Fruit fly (Drosophila melanogaster) whole organism, embryonic: Measurements from ENCODE around the gene CG7329.
A peak's percentile ranks its signal among the peaks of the same experiment; 100 is the strongest.

Experiments used
- Bteb2 ChIP-seq: fragments of 200-800 bp; sonication (Bioruptor generic); optimal IDR thresholded peaks from 2 replicates; lab custom pipeline; 2016; ENCODE audit warnings: missing biosample characterization, missing genetic modification characterization
- CG1024 ChIP-seq: fragments of 200-800 bp; sonication (Bioruptor generic); IDR thresholded peaks from 2 replicates; pipeline ENCODE4 v1.3.6; 2022; ENCODE audit warnings: missing biosample characterization, missing genetic modification characterization
- CG10321 ChIP-seq: fragments of 200-800 bp; sonication (Bioruptor generic); IDR thresholded peaks from 2 replicates; pipeline ENCODE4 v1.3.6; 2022; ENCODE audit warnings: missing biosample characterization, missing genetic modification characterization
- CG11085 ChIP-seq: fragments of 200-800 bp; sonication (Bioruptor generic); IDR thresholded peaks from 2 replicates; pipeline ENCODE4 v1.3.6; 2022; ENCODE audit warnings: missing biosample characterization, missing genetic modification characterization
- CG11247 ChIP-seq: fragments of 200-800 bp; sonication (Bioruptor generic); IDR thresholded peaks from 2 replicates; pipeline ENCODE4 v1.3.6; 2022; ENCODE audit warnings: missing biosample characterization, missing genetic modification characterization
- CG11560 ChIP-seq: fragments of 200-800 bp; sonication (Bioruptor generic); IDR thresholded peaks from 3 replicates; pipeline ENCODE4 v1.3.6; 2022; ENCODE audit warnings: missing biosample characterization, missing genetic modification characterization
- CG12769 ChIP-seq: fragments of 200-800 bp; sonication (Bioruptor generic); optimal IDR thresholded peaks from 2 replicates; lab custom pipeline; 2019; ENCODE audit warnings: missing biosample characterization, mild to moderate bottlenecking, missing genetic modification characterization, moderate library complexity
- CG13894 ChIP-seq: fragments of 200-800 bp; sonication (Bioruptor generic); optimal IDR thresholded peaks from 3 replicates; lab custom pipeline; 2018; ENCODE audit warnings: missing biosample characterization, mild to moderate bottlenecking, missing genetic modification characterization, moderate library complexity
- CG2129 ChIP-seq: fragments of 200-800 bp; sonication (Bioruptor generic); IDR thresholded peaks from 2 replicates; pipeline ENCODE4 v1.3.6; 2022; ENCODE audit warnings: missing biosample characterization, missing genetic modification characterization; ENCODE audit not compliant: partially characterized antibody
- CG32772 ChIP-seq: fragments of 200-800 bp; sonication (Bioruptor generic); IDR thresholded peaks from 2 replicates; pipeline ENCODE4 v1.3.6; 2022; ENCODE audit warnings: missing biosample characterization, missing genetic modification characterization
- CG34376 ChIP-seq: fragments of 200-800 bp; sonication (Bioruptor generic); optimal IDR thresholded peaks from 2 replicates; lab custom pipeline; 2018; ENCODE audit warnings: missing biosample characterization, mild to moderate bottlenecking, missing genetic modification characterization
- CG43689 ChIP-seq: fragments of 200-800 bp; sonication (Bioruptor generic); IDR thresholded peaks from 2 replicates; pipeline ENCODE4 v1.3.6; 2022; ENCODE audit warnings: missing biosample characterization, missing genetic modification characterization
- CG6272 ChIP-seq: fragments of 200-800 bp; sonication (Bioruptor generic); IDR thresholded peaks from 2 replicates; pipeline ENCODE4 v1.3.6; 2022; ENCODE audit warnings: missing biosample characterization, missing genetic modification characterization
- CG6791 ChIP-seq: fragments of 200-800 bp; sonication (Bioruptor generic); IDR thresholded peaks from 3 replicates; pipeline ENCODE4 v1.3.6; 2022; ENCODE audit warnings: missing biosample characterization, missing genetic modification characterization; ENCODE audit not compliant: partially characterized antibody
- CG6813 ChIP-seq: fragments of 200-800 bp; sonication (Bioruptor generic); optimal IDR thresholded peaks from 2 replicates; lab custom pipeline; 2017; ENCODE audit warnings: missing biosample characterization, missing genetic modification characterization, mild to moderate bottlenecking, moderate library complexity, missing genetic modification reagents
- CG7372 ChIP-seq: fragments of 200-800 bp; sonication (Bioruptor generic); IDR thresholded peaks from 2 replicates; pipeline ENCODE4 v1.3.6; 2022; ENCODE audit warnings: missing biosample characterization, missing genetic modification characterization
- CG8359 ChIP-seq: fragments of 200-800 bp; sonication (Bioruptor generic); optimal IDR thresholded peaks from 2 replicates; lab custom pipeline; 2017; ENCODE audit warnings: missing biosample characterization, mild to moderate bottlenecking, missing genetic modification characterization, borderline replicate concordance
- CG9727 ChIP-seq: fragments of 200-800 bp; sonication (Bioruptor generic); optimal IDR thresholded peaks from 3 replicates; lab custom pipeline; 2017; ENCODE audit warnings: missing biosample characterization, mild to moderate bottlenecking, missing genetic modification characterization
- CG9932 ChIP-seq: fragments of 200-800 bp; sonication (Bioruptor generic); IDR thresholded peaks from 2 replicates; pipeline ENCODE4 v1.3.6; 2022; ENCODE audit warnings: missing biosample characterization, missing genetic modification characterization
- CkIIα-i1 ChIP-seq: fragments of 200-800 bp; sonication (Bioruptor generic); IDR thresholded peaks from 2 replicates; pipeline ENCODE4 v1.3.6; 2022; ENCODE audit warnings: missing biosample characterization, missing genetic modification characterization
- Dek ChIP-seq: fragments of 200-800 bp; sonication (Bioruptor generic); optimal IDR thresholded peaks from 3 replicates; lab custom pipeline; 2019; ENCODE audit warnings: missing biosample characterization, mild to moderate bottlenecking, missing genetic modification characterization, moderate library complexity
- Dp ChIP-seq: fragments of 200-800 bp; sonication (Bioruptor generic); optimal IDR thresholded peaks from 2 replicates; lab custom pipeline; 2018; ENCODE audit warnings: missing biosample characterization, mild to moderate bottlenecking, missing genetic modification characterization, moderate library complexity
- Dref ChIP-seq: fragments of 200-800 bp; sonication (Bioruptor generic); IDR thresholded peaks from 2 replicates; pipeline ENCODE4 v1.3.6; 2022; ENCODE audit warnings: missing biosample characterization, missing genetic modification characterization
- Eip74EF ChIP-seq, 2 experiments: fragments of 200-800 bp in 1 of 2; fragments of >200 bp in 1 of 2; sonication (Bioruptor generic) in 1 of 2; optimal IDR thresholded peaks; 2 replicates each; lab custom pipeline; 2017 to 2019; ENCODE audit warnings: missing biosample characterization in 2 of 2, missing genetic modification characterization in 2 of 2, mild to moderate bottlenecking in 1 of 2, moderate library complexity in 1 of 2
- GATAe ChIP-seq: fragments of 200-800 bp; sonication (Bioruptor generic); conservative IDR thresholded peaks from 2 replicates; pipeline ENCODE4 v1.3.6; 2022; ENCODE audit warnings: missing biosample characterization, missing genetic modification characterization
- H2.0 ChIP-seq: fragments of 200-800 bp; sonication (Bioruptor generic); IDR thresholded peaks from 2 replicates; pipeline ENCODE4 v1.3.6; 2022; ENCODE audit warnings: missing biosample characterization, missing genetic modification characterization
- HLH3B ChIP-seq: fragments of 200-800 bp; sonication (Bioruptor generic); IDR thresholded peaks from 2 replicates; pipeline ENCODE4 v1.3.6; 2022; ENCODE audit warnings: missing biosample characterization, missing genetic modification characterization
- Hmx ChIP-seq: fragments of 200-800 bp; sonication (Bioruptor generic); optimal IDR thresholded peaks from 2 replicates; lab custom pipeline; 2016; ENCODE audit warnings: missing biosample characterization, missing genetic modification characterization
- Lpt ChIP-seq: fragments of >200 bp; optimal IDR thresholded peaks from 2 replicates; lab custom pipeline; 2018; ENCODE audit warnings: missing biosample characterization, missing genetic modification characterization
- Med ChIP-seq: fragments of 200-800 bp; sonication (Bioruptor generic); peaks from one replicate; lab custom pipeline; 2016; ENCODE audit warnings: missing biosample characterization, missing genetic modification characterization, mild to moderate bottlenecking, inconsistent platforms, moderate library complexity
- Sin3A ChIP-seq: fragments of >200 bp; optimal IDR thresholded peaks from 2 replicates; lab custom pipeline; 2018
- Sry-δ ChIP-seq: fragments of 200-800 bp; sonication (Bioruptor generic); optimal IDR thresholded peaks from 2 replicates; lab custom pipeline; 2016; ENCODE audit warnings: missing biosample characterization, missing genetic modification characterization
- Vsx1 ChIP-seq: fragments of 200-800 bp; sonication (Bioruptor generic); optimal IDR thresholded peaks from 2 replicates; lab custom pipeline; 2017; ENCODE audit warnings: missing biosample characterization, mild to moderate bottlenecking, missing genetic modification characterization, missing genetic modification reagents
- abd-A ChIP-seq: fragments of 200-800 bp; sonication (Bioruptor generic); optimal IDR thresholded peaks from 3 replicates; lab custom pipeline; 2019; ENCODE audit warnings: missing biosample characterization, mild to moderate bottlenecking, missing genetic modification characterization, moderate library complexity
- cato ChIP-seq: fragments of 200-800 bp; sonication (Bioruptor generic); optimal IDR thresholded peaks from 2 replicates; lab custom pipeline; 2016; ENCODE audit warnings: missing biosample characterization, missing genetic modification characterization, borderline replicate concordance
- crp ChIP-seq, 2 experiments: fragments of 200-800 bp; sonication (Bioruptor generic); optimal IDR thresholded peaks; 2 replicates in 1 of 2; 3 replicates in 1 of 2; lab custom pipeline; 2017; ENCODE audit warnings: missing biosample characterization in 2 of 2, missing genetic modification characterization in 2 of 2, mild to moderate bottlenecking in 1 of 2, moderate library complexity in 1 of 2
- dpn ChIP-seq, 2 experiments: fragments of 200-800 bp; sonication (Bioruptor generic); optimal IDR thresholded peaks; 3 replicates each; lab custom pipeline; 2016; ENCODE audit warnings: missing biosample characterization in 2 of 2, missing genetic modification characterization in 2 of 2
- gfzf ChIP-seq: fragments of 200-800 bp; sonication (Bioruptor generic); optimal IDR thresholded peaks from 2 replicates; lab custom pipeline; 2016; ENCODE audit warnings: missing biosample characterization, mild to moderate bottlenecking, missing genetic modification characterization, moderate library complexity
- grn ChIP-seq: fragments of 200-800 bp; sonication (Bioruptor generic); optimal IDR thresholded peaks from 3 replicates; lab custom pipeline; 2017; ENCODE audit warnings: missing biosample characterization, missing genetic modification characterization
- kni ChIP-seq: fragments of 200-800 bp; sonication (Bioruptor generic); optimal IDR thresholded peaks from 3 replicates; lab custom pipeline; 2017; ENCODE audit warnings: mild to moderate bottlenecking, missing biosample characterization, missing genetic modification reagents, missing genetic modification characterization
- lilli ChIP-seq: fragments of 200-800 bp; sonication (Bioruptor generic); optimal IDR thresholded peaks from 3 replicates; lab custom pipeline; 2016; ENCODE audit warnings: missing biosample characterization, missing genetic modification characterization
- peb ChIP-seq: fragments of 200-800 bp; sonication (Bioruptor generic); IDR thresholded peaks from 2 replicates; pipeline ENCODE4 v1.3.6; 2022; ENCODE audit warnings: missing biosample characterization, missing genetic modification characterization
- run ChIP-seq: fragments of 200-800 bp; sonication (Bioruptor generic); optimal IDR thresholded peaks from 3 replicates; lab custom pipeline; 2018; ENCODE audit warnings: missing biosample characterization, mild to moderate bottlenecking, missing genetic modification characterization
- salm ChIP-seq: fragments of 200-800 bp; sonication (Bioruptor generic); optimal IDR thresholded peaks from 2 replicates; lab custom pipeline; 2018; ENCODE audit warnings: missing biosample characterization, mild to moderate bottlenecking, missing genetic modification characterization
- ssp ChIP-seq: fragments of 200-800 bp; sonication (Bioruptor generic); IDR thresholded peaks from 2 replicates; pipeline ENCODE4 v1.3.6; 2022; ENCODE audit warnings: missing biosample characterization, missing genetic modification characterization
- tap ChIP-seq: fragments of 200-800 bp; optimal IDR thresholded peaks from 3 replicates; lab custom pipeline; 2019; ENCODE audit warnings: missing biosample characterization, mild to moderate bottlenecking, missing genetic modification characterization, moderate library complexity
- tio ChIP-seq: fragments of 200-800 bp; sonication (Bioruptor generic); optimal IDR thresholded peaks from 2 replicates; lab custom pipeline; 2017; ENCODE audit warnings: missing biosample characterization, missing genetic modification characterization, inconsistent platforms
- tll ChIP-seq, 2 experiments: fragments of 200-800 bp in 1 of 2; fragments of >200 bp in 1 of 2; sonication (Bioruptor generic) in 1 of 2; optimal IDR thresholded peaks; 2 replicates each; lab custom pipeline; 2017 to 2019; ENCODE audit warnings: missing biosample characterization in 2 of 2, missing genetic modification characterization in 2 of 2, mild to moderate bottlenecking in 1 of 2, moderate library complexity in 1 of 2
- wdn ChIP-seq: fragments of 200-800 bp; sonication (Bioruptor generic); IDR thresholded peaks from 2 replicates; pipeline ENCODE4 v1.3.6; 2022; ENCODE audit warnings: missing biosample characterization, missing genetic modification characterization

The CG7329 gene

DNA sequence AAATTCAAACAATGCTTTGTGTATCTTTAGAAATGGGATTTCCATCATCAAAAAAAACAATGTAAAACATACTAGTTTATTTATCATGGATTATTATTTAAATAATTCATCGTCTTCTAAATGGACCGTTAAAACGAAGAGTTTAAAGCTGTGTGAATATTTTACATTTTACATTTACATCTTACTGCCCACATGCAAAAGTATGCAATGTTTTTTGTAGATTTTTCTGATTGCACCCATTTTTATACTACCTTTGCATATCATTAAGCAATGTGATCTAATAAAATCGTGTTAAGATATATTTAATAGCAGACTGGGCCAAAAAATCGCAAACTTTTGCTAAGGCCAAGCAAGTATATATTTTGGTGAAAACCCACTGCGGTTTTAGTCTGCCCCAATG, 33.3 kb upstream of the CG7329 start (continued):
- no peak for TF ChIP-seq CG9727 (GFP tag; lab: Kevin White, UChicago)

DNA sequence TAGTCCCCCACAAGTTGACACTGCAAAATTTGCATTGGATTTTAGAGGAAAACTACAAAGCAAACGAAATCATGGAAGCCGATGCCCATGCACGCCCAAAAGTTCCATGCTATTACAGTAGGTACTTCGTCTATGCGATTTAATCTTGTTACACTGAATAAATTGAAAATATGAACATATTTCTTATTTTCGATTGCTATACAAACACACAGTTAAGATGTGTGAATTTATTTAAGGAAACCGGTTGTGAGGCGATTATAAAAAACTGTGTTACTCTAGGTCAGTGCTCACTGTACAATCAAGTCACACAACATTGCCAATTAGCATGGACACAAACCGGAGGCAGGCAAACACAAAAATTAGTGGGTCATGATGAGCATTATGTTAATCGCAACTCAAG, 27.3 kb upstream of the CG7329 start:
- TF ChIP-seq run (tag; lab: Kevin White, UChicago): peak; percentile 55
- peak; percentile 89 for TF ChIP-seq HLH3B (GFP tag; lab: Robert Waterston, UW)
- TF ChIP-seq Eip74EF (GFP tag; optimal IDR thresholded peaks at IDR 0.05; lab: Kevin White, UChicago): peak in 1 of 2 experiments; percentile 72
- peak; percentile 85 for TF ChIP-seq CG43689 (GFP tag; lab: Robert Waterston, UW)
- TF ChIP-seq CG12769 (tag; lab: Kevin White, UChicago): peak; percentile 87
- peak; percentile 75 for TF ChIP-seq CG6272 (GFP tag; lab: Robert Waterston, UW)
- no peak for TF ChIP-seq GATAe
- TF ChIP-seq gfzf (GFP tag; lab: Kevin White, UChicago): no peak
- TF ChIP-seq dpn (GFP tag; optimal IDR thresholded peaks at IDR 0.05; lab: Kevin White, UChicago): peak; percentile 70 to 88
- TF ChIP-seq Lpt (GFP tag; lab: Kevin White, UChicago): no peak
- peak; percentile 53 for TF ChIP-seq Hmx (GFP tag; lab: Kevin White, UChicago)
- TF ChIP-seq Sin3A (lab: Kevin White, UChicago): no peak
- peak in 1 of 2 experiments; percentile 17 for TF ChIP-seq crp (GFP tag; optimal IDR thresholded peaks at IDR 0.05; lab: Kevin White, UChicago)
- TF ChIP-seq Sry-δ (GFP tag; lab: Kevin White, UChicago): peak; percentile 38
- TF ChIP-seq Dp (GFP tag; lab: Kevin White, UChicago): no peak
- TF ChIP-seq CG8359: no peak
- no peak for TF ChIP-seq abd-A
- peak; percentile 64 for TF ChIP-seq wdn
- peak; percentile 81 for TF ChIP-seq CG9932 (GFP tag; lab: Robert Waterston, UW)
- peak; percentile 33 for TF ChIP-seq cato (GFP tag; lab: Kevin White, UChicago)
- TF ChIP-seq CG34376 (GFP tag; lab: Kevin White, UChicago): no peak
- peak; percentile 54; the same call in 1 of the 3 replicates for TF ChIP-seq CG11560 (tag; lab: Robert Waterston, UW)
- no peak for TF ChIP-seq CG2129
- no peak for TF ChIP-seq grn (GFP tag; lab: Kevin White, UChicago)
- peak; percentile 82 for TF ChIP-seq CG32772 (GFP tag; lab: Robert Waterston, UW)
- peak; percentile 66 for TF ChIP-seq CG11247 (GFP tag; lab: Robert Waterston, UW)
- peak; percentile 80 for TF ChIP-seq tap
- TF ChIP-seq CG7372: peak; percentile 73; the same call in 1 of the 2 replicates
- TF ChIP-seq Med (GFP tag; lab: Kevin White, UChicago): peak; percentile 97
- TF ChIP-seq Dref (GFP tag; lab: Robert Waterston, UW): no peak
- TF ChIP-seq H2.0 (GFP tag; lab: Robert Waterston, UW): peak; percentile 90
- peak; percentile 80 for TF ChIP-seq CG1024 (GFP tag; lab: Robert Waterston, UW)
- TF ChIP-seq CG13894 (tag; lab: Kevin White, UChicago): no peak
- TF ChIP-seq salm (tag; lab: Kevin White, UChicago): peak; percentile 35
- peak; percentile 72 for TF ChIP-seq Bteb2
- TF ChIP-seq CG6813 (GFP tag; lab: Kevin White, UChicago): peak; percentile 48
- peak; percentile 58; the same call in 1 of the 2 replicates for TF ChIP-seq peb (GFP tag; lab: Robert Waterston, UW)
- peak; percentile 73 for TF ChIP-seq Dek (tag; lab: Kevin White, UChicago)
- no peak for TF ChIP-seq CG6791 (GFP tag; lab: Robert Waterston, UW)
- TF ChIP-seq CG10321: peak; percentile 48; the same call in 1 of the 2 replicates
- peak; percentile 38 for TF ChIP-seq Vsx1 (GFP tag; lab: Kevin White, UChicago)
- peak; percentile 51 for TF ChIP-seq CG11085 (GFP tag; lab: Robert Waterston, UW)
- TF ChIP-seq lilli (GFP tag; lab: Kevin White, UChicago): peak; percentile 85
- no peak for TF ChIP-seq kni (GFP tag; lab: Kevin White, UChicago)
- peak; percentile 69 for TF ChIP-seq tio (GFP tag; lab: Kevin White, UChicago)
- TF ChIP-seq tll (GFP tag; optimal IDR thresholded peaks at IDR 0.05; lab: Kevin White, UChicago): no peak
- TF ChIP-seq ssp: peak; percentile 77
- TF ChIP-seq CkIIα-i1 (GFP tag; lab: Robert Waterston, UW): peak; percentile 84
